Worm (Caenorhabditis elegans) whole organism, young adult: ENCODE measurements around the gene lpd-7.

Experiments used
- D2030.7 ChIP-seq: fragments of 200-800 bp; sonication (Bioruptor generic); IDR thresholded peaks from 2 replicates; pipeline ENCODE4 v1.3.6; 2022; ENCODE audit warnings: missing genetic modification reagents, missing genetic modification characterization, missing compliant biosample characterization
- ama-1 ChIP-seq, 3 experiments: fragments of 150-350 bp in 1 of 3; sonication (generic microtip) in 2 of 3; optimal IDR thresholded peaks; 2 replicates each; lab custom pipeline; 2014 to 2018; ENCODE audit warnings: missing biosample characterization in 2 of 3, missing genetic modification characterization in 2 of 3, missing genetic modification reagents in 2 of 3
- attf-5 ChIP-seq: fragments of 200-800 bp; sonication (Bioruptor generic); optimal IDR thresholded peaks from 2 replicates; lab custom pipeline; 2018; ENCODE audit warnings: mild to moderate bottlenecking, missing genetic modification characterization, missing compliant biosample characterization
- cebp-2 ChIP-seq: fragments of 200-800 bp; sonication (Bioruptor generic); IDR thresholded peaks from 2 replicates; pipeline ENCODE4 v1.3.6; 2022; ENCODE audit warnings: missing genetic modification characterization, missing compliant biosample characterization
- him-1 ChIP-seq: sonication (generic microtip); optimal IDR thresholded peaks from 2 replicates; lab custom pipeline; 2016; ENCODE audit warnings: missing genotype, missing genetic modification reagents, missing genetic modification characterization, missing compliant biosample characterization
- madf-10 ChIP-seq: sonication (generic microtip); optimal IDR thresholded peaks from 2 replicates; lab custom pipeline; 2016; ENCODE audit warnings: mild to moderate bottlenecking, missing genetic modification characterization, missing compliant biosample characterization
- madf-6 ChIP-seq: fragments of 200-800 bp; sonication (Bioruptor generic); IDR thresholded peaks from 2 replicates; pipeline ENCODE4 v1.3.6; 2022; ENCODE audit warnings: missing genetic modification reagents, missing genetic modification characterization, missing compliant biosample characterization
- snpc-4 ChIP-seq, 5 experiments: fragments of 150-350 bp in 1 of 5; sonication (generic microtip) in 4 of 5; optimal IDR thresholded peaks; 2 replicates each; lab custom pipeline; 2014 to 2018; ENCODE audit warnings: missing genetic modification characterization in 5 of 5, missing biosample characterization in 3 of 5, antibody characterized with exemption in 2 of 5, mild to moderate bottlenecking in 2 of 5, missing compliant biosample characterization in 2 of 5, missing genotype in 2 of 5, moderate library complexity in 2 of 5, missing genetic modification reagents in 1 of 5
- tlf-1 ChIP-seq: fragments of 200-800 bp; sonication (Bioruptor generic); optimal IDR thresholded peaks from 2 replicates; lab custom pipeline; 2018; ENCODE audit warnings: mild to moderate bottlenecking, missing genetic modification characterization, missing compliant biosample characterization

ce11 chrIII:7559869-7560268, 13.3 kb upstream of the lpd-7 start:
- TF ChIP-seq snpc-4 (GFP tag; optimal IDR thresholded peaks at IDR 0.05; lab: Kevin White, UChicago) (no peak), snpc-4 (tag; optimal IDR thresholded peaks at IDR 0.05; lab: Kevin White, UChicago) (no peak), him-1 (tag; lab: Kevin White, UChicago) (no peak), madf-6 (GFP tag; lab: Robert Waterston, UW) (no peak), ama-1 (optimal IDR thresholded peaks at IDR 0.05; lab: Kevin White, UChicago) (no peak), ama-1 (GFP tag; optimal IDR thresholded peaks at IDR 0.05; lab: Kevin White, UChicago) (no peak), D2030.7 (no peak), madf-10 (tag; lab: Kevin White, UChicago) (no peak), attf-5 (GFP tag; lab: Kevin White, UChicago) (no peak), tlf-1 (GFP tag; lab: Kevin White, UChicago) (no peak), cebp-2 (GFP tag; lab: Robert Waterston, UW) (no peak)
